Fruit fly (Drosophila melanogaster) whole organism, adult: Measurements from ENCODE around the gene Zasp67.

Experiments
- CG11617 ChIP-seq: fragments of 200-800 bp; sonication (Bioruptor generic); optimal IDR thresholded peaks from 2 replicates; lab custom pipeline; 2017; ENCODE audit warnings: mild to moderate bottlenecking, missing biosample characterization, missing genetic modification reagents, missing genetic modification characterization
- CG12768 ChIP-seq: fragments of 200-800 bp; sonication (Bioruptor generic); optimal IDR thresholded peaks from 2 replicates; lab custom pipeline; 2017; ENCODE audit warnings: missing biosample characterization, missing genetic modification characterization, mild to moderate bottlenecking, moderate library complexity, missing genetic modification reagents
- CG14711 ChIP-seq: fragments of 200-800 bp; sonication (Bioruptor generic); optimal IDR thresholded peaks from 2 replicates; lab custom pipeline; 2018; ENCODE audit warnings: missing biosample characterization, mild to moderate bottlenecking, missing genetic modification characterization, moderate library complexity
- CG1620 ChIP-seq: fragments of 200-800 bp; sonication (Bioruptor generic); optimal IDR thresholded peaks from 2 replicates; lab custom pipeline; 2016; ENCODE audit warnings: missing biosample characterization, missing genetic modification characterization
- CG33017 ChIP-seq: fragments of 200-800 bp; sonication (Bioruptor generic); optimal IDR thresholded peaks from 2 replicates; lab custom pipeline; 2018; ENCODE audit warnings: missing biosample characterization, mild to moderate bottlenecking, missing genetic modification characterization, moderate library complexity
- CG5204 ChIP-seq: fragments of 200-800 bp; sonication (Bioruptor generic); optimal IDR thresholded peaks from 2 replicates; lab custom pipeline; 2016; ENCODE audit warnings: missing biosample characterization, missing genetic modification characterization
- CG7045 ChIP-seq: fragments of 200-800 bp; sonication (Bioruptor generic); optimal IDR thresholded peaks from 2 replicates; lab custom pipeline; 2017; ENCODE audit warnings: missing biosample characterization, mild to moderate bottlenecking, missing genetic modification characterization
- CG7101 ChIP-seq: fragments of 200-800 bp; sonication (Bioruptor generic); optimal IDR thresholded peaks from 2 replicates; lab custom pipeline; 2018; ENCODE audit warnings: missing biosample characterization, mild to moderate bottlenecking, missing genetic modification characterization, moderate library complexity
- Clk ChIP-seq: fragments of 200-800 bp; sonication (Bioruptor generic); optimal IDR thresholded peaks from 2 replicates; lab custom pipeline; 2017; ENCODE audit warnings: missing biosample characterization, missing genetic modification characterization
- Crg-1 ChIP-seq: fragments of 200-800 bp; sonication (Bioruptor generic); optimal IDR thresholded peaks from 2 replicates; lab custom pipeline; 2016; ENCODE audit warnings: missing biosample characterization, missing genetic modification characterization
- Hr96 ChIP-seq: fragments of 200-800 bp; sonication (Bioruptor generic); optimal IDR thresholded peaks from 2 replicates; lab custom pipeline; 2016; ENCODE audit warnings: missing biosample characterization, missing genetic modification characterization
- Mnt ChIP-seq: fragments of 200-800 bp; sonication (Bioruptor generic); optimal IDR thresholded peaks from 2 replicates; lab custom pipeline; 2016; ENCODE audit warnings: missing biosample characterization, mild to moderate bottlenecking, missing genetic modification characterization
- bab1 ChIP-seq: fragments of 200-800 bp; sonication (Bioruptor generic); optimal IDR thresholded peaks from 3 replicates; lab custom pipeline; 2019; ENCODE audit warnings: missing biosample characterization, mild to moderate bottlenecking, missing genetic modification characterization, moderate library complexity
- cic ChIP-seq: fragments of 200-800 bp; sonication (Bioruptor generic); optimal IDR thresholded peaks from 2 replicates; lab custom pipeline; 2017; ENCODE audit warnings: missing biosample characterization, mild to moderate bottlenecking, missing genetic modification characterization, moderate library complexity
- cnc ChIP-seq, 2 experiments: fragments of >200 bp; optimal IDR thresholded peaks; 2 replicates each; lab custom pipeline; 2017
- kay ChIP-seq: fragments of 200-800 bp; sonication (Bioruptor generic); peaks from one replicate; lab custom pipeline; 2016; ENCODE audit warnings: missing biosample characterization, missing genetic modification characterization, borderline replicate concordance
- ovo ChIP-seq: fragments of 200-800 bp; sonication (Bioruptor generic); optimal IDR thresholded peaks from 2 replicates; lab custom pipeline; 2016; ENCODE audit warnings: missing biosample characterization, missing genetic modification characterization
- pad ChIP-seq: fragments of 200-800 bp; sonication (Bioruptor generic); optimal IDR thresholded peaks from 3 replicates; lab custom pipeline; 2017; ENCODE audit warnings: missing biosample characterization, missing genetic modification characterization, mild to moderate bottlenecking, moderate library complexity, missing genetic modification reagents
- tj ChIP-seq: fragments of 200-800 bp; sonication (Bioruptor generic); optimal IDR thresholded peaks from 3 replicates; lab custom pipeline; 2017; ENCODE audit warnings: missing biosample characterization, mild to moderate bottlenecking, missing genetic modification characterization, moderate library complexity
- toe ChIP-seq: fragments of 200-800 bp; sonication (Bioruptor generic); optimal IDR thresholded peaks from 2 replicates; lab custom pipeline; 2016; ENCODE audit warnings: missing biosample characterization, missing genetic modification characterization

Gene Zasp67

dm6 chr3L:9837053-9837452 is 39.6 kb upstream of the Zasp67 start:
- TF ChIP-seq Hr96 (GFP tag; lab: Kevin White, UChicago) (no peak), pad (GFP tag; lab: Kevin White, UChicago) (no peak), cnc (optimal IDR thresholded peaks at IDR 0.05; lab: Kevin White, UChicago) (no peak), ovo (GFP tag; lab: Kevin White, UChicago) (no peak), CG1620 (GFP tag; lab: Kevin White, UChicago) (no peak), Mnt (GFP tag; lab: Kevin White, UChicago) (no peak)

dm6 chr3L:9836524-9837047 is 39.1 kb upstream of the Zasp67 start, which contains the start of gene I-2:
TSS of gene I-2 (minus strand) at chr3L:9836805.
- TF ChIP-seq CG11617, result peak; percentile 36
- TF ChIP-seq pad (GFP tag; lab: Kevin White, UChicago), result no peak

DNA sequence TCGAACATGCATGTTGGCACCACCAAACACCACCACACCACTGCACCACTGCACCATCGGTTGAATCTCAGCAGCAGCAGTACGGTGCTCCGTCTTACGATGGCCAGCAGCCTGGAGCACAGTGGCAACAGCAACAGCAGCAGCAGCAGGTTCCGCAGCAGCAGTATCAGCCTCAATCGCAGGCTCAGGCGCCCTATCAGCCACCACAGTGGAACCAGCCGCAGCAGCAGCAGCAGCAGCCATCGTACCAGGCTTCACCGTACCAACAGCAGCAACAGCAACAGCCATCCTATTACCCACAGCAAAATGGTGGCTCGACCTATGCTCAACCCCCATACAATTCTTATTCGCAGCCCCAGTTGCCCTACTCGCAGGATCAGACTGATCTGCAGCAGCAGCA is 34.6 kb upstream of the Zasp67 start:
- TF ChIP-seq cic (no peak), CG7045 (GFP tag; lab: Kevin White, UChicago) (no peak), Mnt (GFP tag; lab: Kevin White, UChicago) (no peak), bab1 (GFP tag; lab: Kevin White, UChicago) (no peak), pad (GFP tag; lab: Kevin White, UChicago) (no peak), kay (no peak), Clk (GFP tag; lab: Kevin White, UChicago) (no peak), cnc (optimal IDR thresholded peaks at IDR 0.05; lab: Kevin White, UChicago) (no peak), Crg-1 (GFP tag; lab: Kevin White, UChicago) (no peak), CG5204 (GFP tag; lab: Kevin White, UChicago) (no peak), Hr96 (GFP tag; lab: Kevin White, UChicago) (no peak), CG33017 (tag; lab: Kevin White, UChicago) (no peak), CG11617 (no peak), CG1620 (GFP tag; lab: Kevin White, UChicago) (no peak), ovo (GFP tag; lab: Kevin White, UChicago) (no peak), CG14711 (tag; lab: Kevin White, UChicago) (no peak), CG12768 (GFP tag; lab: Kevin White, UChicago) (no peak), tj (GFP tag; lab: Kevin White, UChicago) (no peak)

- TF ChIP-seq kay, result no peak
- TF ChIP-seq cnc (optimal IDR thresholded peaks at IDR 0.05; lab: Kevin White, UChicago), result no peak
- TF ChIP-seq CG33017 (tag; lab: Kevin White, UChicago), result no peak
- TF ChIP-seq CG5204 (GFP tag; lab: Kevin White, UChicago), result no peak
- TF ChIP-seq tj (GFP tag; lab: Kevin White, UChicago), result no peak
- TF ChIP-seq cic, result no peak
- TF ChIP-seq CG11617, result no peak
- no peak for TF ChIP-seq Clk (GFP tag; lab: Kevin White, UChicago)
- TF ChIP-seq Hr96 (GFP tag; lab: Kevin White, UChicago), result no peak
- no peak for TF ChIP-seq pad (GFP tag; lab: Kevin White, UChicago)
These were observed 32.3 kb upstream of the Zasp67 start for dm6 chr3L:9829639-9830341.

DNA sequence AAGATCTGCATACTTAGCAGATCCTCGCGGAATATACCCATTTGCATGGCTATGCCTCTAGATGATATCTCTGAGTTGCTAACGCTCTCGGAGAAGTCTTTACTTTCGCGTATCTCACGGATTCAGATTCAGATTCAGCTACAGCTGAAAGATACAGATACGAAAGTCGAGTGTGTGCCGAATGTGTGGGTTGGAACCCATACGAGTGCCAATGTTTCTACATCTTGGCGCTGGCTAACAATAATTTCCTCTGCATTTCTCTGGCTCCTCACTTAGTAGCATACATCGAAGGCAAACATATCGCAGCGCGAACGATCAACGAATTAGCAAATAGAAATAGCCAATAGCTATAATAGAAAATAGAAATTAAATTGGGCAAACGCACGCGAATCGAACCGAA is 31.7 kb upstream of the Zasp67 start:
- peak; percentile 78 for TF ChIP-seq kay
- TF ChIP-seq tj (GFP tag; lab: Kevin White, UChicago), result no peak
- no peak for TF ChIP-seq CG7045 (GFP tag; lab: Kevin White, UChicago)
- TF ChIP-seq cnc (optimal IDR thresholded peaks at IDR 0.05; lab: Kevin White, UChicago), result no peak
- TF ChIP-seq Crg-1 (GFP tag; lab: Kevin White, UChicago), result no peak
- no peak for TF ChIP-seq cic
- TF ChIP-seq Mnt (GFP tag; lab: Kevin White, UChicago), result no peak
- no peak for TF ChIP-seq CG14711 (tag; lab: Kevin White, UChicago)

- TF ChIP-seq CG5204 (GFP tag; lab: Kevin White, UChicago) (no peak), toe (no peak), CG7101 (tag; lab: Kevin White, UChicago) (no peak)
These were observed 26.7 kb upstream of the Zasp67 start for dm6 chr3L:9824226-9824625.

DNA sequence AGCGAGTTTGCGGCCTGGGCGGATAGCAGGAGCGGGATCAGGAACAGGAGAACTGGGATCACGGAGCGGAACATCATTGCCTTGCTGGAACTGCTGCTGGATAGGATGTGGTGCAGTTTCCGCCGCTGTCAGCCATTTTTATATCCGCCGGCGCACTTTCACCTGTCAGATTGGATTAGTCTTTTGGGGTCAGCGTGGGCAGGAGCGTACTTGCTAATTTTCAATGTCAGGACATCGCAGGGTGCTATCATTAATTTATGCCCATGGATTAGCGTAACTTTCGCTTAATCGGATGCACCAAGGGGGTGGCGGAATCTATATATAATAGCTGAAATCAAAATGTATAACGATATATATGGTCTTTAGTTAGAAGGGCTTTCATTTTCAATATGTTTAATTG is 26.3 kb upstream of the Zasp67 start, which contains the start of gene Ilp5:
TSS of gene Ilp5 (minus strand) at position 101 of the 400 bp plus-strand sequence.
- TF ChIP-seq CG7101 (tag; lab: Kevin White, UChicago) (no peak), Crg-1 (GFP tag; lab: Kevin White, UChicago) (no peak), CG1620 (GFP tag; lab: Kevin White, UChicago) (no peak), ovo (GFP tag; lab: Kevin White, UChicago) (no peak), cnc (optimal IDR thresholded peaks at IDR 0.05; lab: Kevin White, UChicago) (no peak), toe (no peak)
